Worm (Caenorhabditis elegans) whole organism, L3 larva: Measurements from ENCODE around the gene ogt-1.

Experiments used
- ama-1 ChIP-seq: fragments of 150-350 bp; optimal IDR thresholded peaks from 2 replicates; lab custom pipeline; 2018
- egl-27 ChIP-seq: sonication (generic microtip); optimal IDR thresholded peaks from 4 replicates; lab custom pipeline; 2017; ENCODE audit warnings: missing biosample characterization, missing genetic modification reagents, missing genetic modification characterization
- lin-15B ChIP-seq: fragments of 150-350 bp; optimal IDR thresholded peaks from 2 replicates; lab custom pipeline; 2014; ENCODE audit warnings: missing biosample characterization, missing genetic modification characterization
- lin-39 ChIP-seq: fragments of 150-350 bp; optimal IDR thresholded peaks from 2 replicates; lab custom pipeline; 2018; ENCODE audit warnings: missing biosample characterization, missing genetic modification reagents, missing genetic modification characterization
- nhr-237 ChIP-seq: fragments of 150-350 bp; optimal IDR thresholded peaks from 2 replicates; lab custom pipeline; 2014; ENCODE audit warnings: missing biosample characterization, missing genetic modification characterization
- nhr-43 ChIP-seq: sonication (generic microtip); optimal IDR thresholded peaks from 2 replicates; lab custom pipeline; 2016; ENCODE audit warnings: mild to moderate bottlenecking, missing genetic modification characterization, missing compliant biosample characterization; ENCODE audit not compliant: poor library complexity, severe bottlenecking
- nhr-76 ChIP-seq: fragments of 150-350 bp; sonication (generic microtip); optimal IDR thresholded peaks from 5 replicates; lab custom pipeline; 2014; ENCODE audit warnings: missing biosample characterization, missing genetic modification characterization
- nhr-77 ChIP-seq: fragments of 150-350 bp; optimal IDR thresholded peaks from 2 replicates; lab custom pipeline; 2014; ENCODE audit warnings: missing biosample characterization, missing genetic modification characterization
- pha-4 ChIP-seq: fragments of 150-350 bp; optimal IDR thresholded peaks from 2 replicates; lab custom pipeline; 2014; ENCODE audit warnings: missing biosample characterization, missing genetic modification reagents, missing genetic modification characterization

DNA sequence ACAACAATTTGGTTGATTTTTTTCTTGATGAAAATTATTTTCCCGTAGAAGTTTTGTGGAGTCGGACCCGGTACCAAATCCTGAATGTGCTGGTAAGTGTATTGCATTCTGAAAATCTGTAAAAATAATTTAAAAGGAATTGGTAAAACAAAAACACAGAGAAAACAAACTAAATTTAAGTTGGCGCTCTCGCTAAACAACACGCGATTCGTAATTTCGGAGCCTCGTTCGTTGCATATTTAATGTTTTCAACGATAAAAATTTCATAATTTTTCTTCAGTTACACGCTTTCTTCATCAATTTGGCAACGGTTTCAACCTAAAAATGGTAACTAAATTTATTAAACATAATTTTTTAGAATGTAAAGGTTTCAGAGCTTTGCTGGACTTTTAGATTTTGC is 20.0 kb downstream of the ogt-1 start, which contains the start of the genes pot-1 and ggtb-1:
- TF ChIP-seq ama-1, result no peak
- peak; percentile 5 for TF ChIP-seq lin-15B (tag; lab: Kevin White, UChicago)
- no peak for TF ChIP-seq nhr-237 (tag; lab: Kevin White, UChicago)
- no peak for TF ChIP-seq nhr-77
- no peak for TF ChIP-seq egl-27 (tag; lab: Kevin White, UChicago)
- TF ChIP-seq nhr-43, result no peak
- no peak for TF ChIP-seq lin-39 (tag; lab: Kevin White, UChicago)
- TF ChIP-seq nhr-76 (tag; lab: Kevin White, UChicago), result no peak
- TF ChIP-seq pha-4 (tag; lab: Kevin White, UChicago), result peak; percentile 31
